Worm (Caenorhabditis elegans) whole organism, midembryonic: ENCODE data around the gene aly-1.

ENCODE experiments used
- T22C8.4 ChIP-seq: fragments of 200-800 bp; sonication (Bioruptor generic); IDR thresholded peaks from 2 replicates; pipeline ENCODE4 v1.3.6; 2022; ENCODE audit warnings: missing genetic modification characterization, missing compliant biosample characterization
- cog-1 ChIP-seq: sonication (generic microtip); optimal IDR thresholded peaks from 2 replicates; lab custom pipeline; 2016; ENCODE audit warnings: missing genetic modification characterization, missing compliant biosample characterization
- flt-1 ChIP-seq: fragments of 200-800 bp; sonication (Bioruptor generic); IDR thresholded peaks from 2 replicates; pipeline ENCODE4 v1.3.6; 2022; ENCODE audit warnings: missing genetic modification characterization, missing compliant biosample characterization
- klf-2 ChIP-seq: fragments of 200-800 bp; sonication (Bioruptor generic); conservative IDR thresholded peaks from 2 replicates; pipeline ENCODE4 v1.3.6; 2022; ENCODE audit warnings: missing genetic modification reagents, missing genetic modification characterization, missing compliant biosample characterization
- med-1 ChIP-seq: sonication (generic microtip); optimal IDR thresholded peaks from 2 replicates; lab custom pipeline; 2017; ENCODE audit warnings: missing genetic modification characterization, mild to moderate bottlenecking, missing compliant biosample characterization, antibody characterized with exemption, missing genetic modification reagents; ENCODE audit not compliant: insufficient read depth
- ref-1 ChIP-seq: fragments of 200-800 bp; sonication (Bioruptor generic); conservative IDR thresholded peaks from 2 replicates; pipeline ENCODE4 v1.3.6; 2022; ENCODE audit warnings: missing genetic modification reagents, missing genetic modification characterization, missing compliant biosample characterization
- ztf-23 ChIP-seq: fragments of 200-800 bp; sonication (Bioruptor generic); IDR thresholded peaks from 2 replicates; pipeline ENCODE4 v1.3.6; 2022; ENCODE audit warnings: missing genetic modification reagents, missing genetic modification characterization, missing compliant biosample characterization

- TF ChIP-seq flt-1 (GFP tag; lab: Robert Waterston, UW) (no peak), klf-2 (GFP tag; lab: Robert Waterston, UW) (no peak), med-1 (GFP tag; lab: Kevin White, UChicago) (no peak), cog-1 (no peak), T22C8.4 (GFP tag; lab: Robert Waterston, UW) (no peak), ztf-23 (GFP tag; lab: Robert Waterston, UW) (no peak), ref-1 (GFP tag; lab: Robert Waterston, UW) (no peak)
These were observed 10.1 kb downstream of the aly-1 start, which contains the start of gene nrfl-1 for ce11 chrIV:9118792-9119191.
